Worm (Caenorhabditis elegans) whole organism, L2 larva: Measurements from ENCODE around the gene M02H5.8.

Source experiments
- aly-2 ChIP-seq: fragments of 150-350 bp; optimal IDR thresholded peaks from 2 replicates; lab custom pipeline; 2014; ENCODE audit warnings: missing biosample characterization, missing genetic modification characterization
- ama-1 ChIP-seq: fragments of 150-350 bp; optimal IDR thresholded peaks from 2 replicates; lab custom pipeline; 2018; ENCODE audit warnings: inconsistent platforms
- egl-27 ChIP-seq: sonication (generic microtip); optimal IDR thresholded peaks from 3 replicates; lab custom pipeline; 2017; ENCODE audit warnings: missing biosample characterization, missing genetic modification reagents, missing genetic modification characterization
- zag-1 ChIP-seq: fragments of 150-350 bp; optimal IDR thresholded peaks from 2 replicates; lab custom pipeline; 2014; ENCODE audit warnings: missing biosample characterization, missing genetic modification characterization
- ztf-4 ChIP-seq: fragments of 150-350 bp; optimal IDR thresholded peaks from 2 replicates; lab custom pipeline; 2014; ENCODE audit warnings: missing biosample characterization, missing genetic modification characterization

ce11 chrV:440923-441322 is 8.9 kb upstream of the M02H5.8 start, which contains the start of gene B0554.7:
- TF ChIP-seq egl-27 (no peak), aly-2 (no peak), ama-1 (lab: Kevin White, UChicago) (no peak), zag-1 (no peak), ztf-4 (tag; lab: Kevin White, UChicago) (no peak)
